Worm (Caenorhabditis elegans): ENCODE measurements around the gene C27B7.7.

- TF ChIP-seq T23F11.4 (GFP tag; optimal IDR thresholded peaks at IDR 0.05): no peak
- no peak for TF ChIP-seq che-1 (tag; optimal IDR thresholded peaks at IDR 0.05)
Observed at ce11 chrIV:8888525-8889026, 18.3 kb upstream of the C27B7.7 start, which contains the start of gene oma-1.

Measured in whole organism, late embryonic.